Fruit fly (Drosophila melanogaster) whole organism, pupa: ENCODE measurements around the gene CG42713.

Experiments
- CG13204 ChIP-seq: fragments of 200-800 bp; sonication (Bioruptor generic); optimal IDR thresholded peaks from 2 replicates; lab custom pipeline; 2018; ENCODE audit warnings: missing biosample characterization, mild to moderate bottlenecking, missing genetic modification characterization, moderate library complexity
- CG14655 ChIP-seq: fragments of 200-800 bp; sonication (Bioruptor generic); optimal IDR thresholded peaks from 3 replicates; lab custom pipeline; 2017; ENCODE audit warnings: mild to moderate bottlenecking, missing biosample characterization, missing genetic modification reagents, missing genetic modification characterization
- CG15710 ChIP-seq: fragments of 200-800 bp; sonication (Bioruptor generic); optimal IDR thresholded peaks from 2 replicates; lab custom pipeline; 2018; ENCODE audit warnings: missing biosample characterization, mild to moderate bottlenecking, missing genetic modification characterization, moderate library complexity
- CG17806 ChIP-seq: fragments of 200-800 bp; sonication (Bioruptor generic); optimal IDR thresholded peaks from 2 replicates; lab custom pipeline; 2018; ENCODE audit warnings: missing biosample characterization, mild to moderate bottlenecking, missing genetic modification characterization, moderate library complexity
- CG34367 ChIP-seq: fragments of 200-800 bp; sonication (Bioruptor generic); optimal IDR thresholded peaks from 2 replicates; lab custom pipeline; 2018; ENCODE audit warnings: missing biosample characterization, mild to moderate bottlenecking, missing genetic modification characterization
- CG4496 ChIP-seq: fragments of 200-800 bp; sonication (Bioruptor generic); IDR thresholded peaks from 3 replicates; pipeline ENCODE4 v1.3.6; 2022; ENCODE audit warnings: missing biosample characterization, missing genetic modification characterization
- EcR ChIP-seq: fragments of 200-800 bp; sonication (Bioruptor generic); optimal IDR thresholded peaks from 3 replicates; lab custom pipeline; 2019; ENCODE audit warnings: missing biosample characterization, missing genetic modification characterization, mild to moderate bottlenecking, moderate library complexity, missing genetic modification reagents
- Pif1A ChIP-seq: fragments of 200-800 bp; sonication (Bioruptor generic); optimal IDR thresholded peaks from 3 replicates; lab custom pipeline; 2016; ENCODE audit warnings: missing biosample characterization, missing genetic modification characterization
- Pif1B ChIP-seq: fragments of 200-800 bp; sonication (Bioruptor generic); optimal IDR thresholded peaks from 3 replicates; lab custom pipeline; 2016; ENCODE audit warnings: missing biosample characterization, missing genetic modification characterization
- fd96Ca ChIP-seq: fragments of 200-800 bp; sonication (Bioruptor generic); IDR thresholded peaks from 3 replicates; pipeline ENCODE4 v1.3.6; 2022; ENCODE audit warnings: missing biosample characterization, missing genetic modification characterization
- gl ChIP-seq: fragments of 200-800 bp; sonication (Bioruptor generic); optimal IDR thresholded peaks from 2 replicates; lab custom pipeline; 2018; ENCODE audit warnings: missing biosample characterization, mild to moderate bottlenecking, missing genetic modification characterization
- rn ChIP-seq: fragments of 200-800 bp; sonication (Bioruptor generic); IDR thresholded peaks from 2 replicates; pipeline ENCODE4 v1.3.6; 2022; ENCODE audit warnings: missing biosample characterization, missing genetic modification characterization

- no peak for TF ChIP-seq CG17806 (tag; lab: Kevin White, UChicago)
- no peak for TF ChIP-seq gl
- no peak for TF ChIP-seq CG15710 (tag; lab: Kevin White, UChicago)
- no peak for TF ChIP-seq CG14655 (GFP tag; lab: Kevin White, UChicago)
- TF ChIP-seq EcR (GFP tag; lab: Kevin White, UChicago): no peak
- TF ChIP-seq fd96Ca (GFP tag; lab: Robert Waterston, UW): no peak
- no peak for TF ChIP-seq Pif1A (GFP tag; lab: Kevin White, UChicago)
- no peak for TF ChIP-seq CG4496 (GFP tag; lab: Robert Waterston, UW)
- TF ChIP-seq rn (GFP tag; lab: Robert Waterston, UW): no peak
- no peak for TF ChIP-seq CG13204 (GFP tag; lab: Kevin White, UChicago)
- TF ChIP-seq CG34367 (tag; lab: Kevin White, UChicago): no peak
- no peak for TF ChIP-seq Pif1B (GFP tag; lab: Kevin White, UChicago)
Measured at dm6 chr2L:8844693-8845092, 46.5 kb upstream of the CG42713 start.
